Fruit fly (Drosophila melanogaster) whole organism, pupa: ENCODE data around the gene MED27.

ENCODE experiments used
- CG10348 ChIP-seq: fragments of 200-800 bp; sonication (Bioruptor generic); IDR thresholded peaks from 2 replicates; pipeline ENCODE4 v1.3.6; 2022; ENCODE audit warnings: missing biosample characterization, missing genetic modification characterization
- CG12605 ChIP-seq: fragments of 200-800 bp; sonication (Bioruptor generic); IDR thresholded peaks from 2 replicates; pipeline ENCODE4 v1.3.6; 2022; ENCODE audit warnings: missing biosample characterization, missing genetic modification characterization
- CG14655 ChIP-seq: fragments of 200-800 bp; sonication (Bioruptor generic); optimal IDR thresholded peaks from 3 replicates; lab custom pipeline; 2017; ENCODE audit warnings: mild to moderate bottlenecking, missing biosample characterization, missing genetic modification reagents, missing genetic modification characterization
- CG15710 ChIP-seq: fragments of 200-800 bp; sonication (Bioruptor generic); optimal IDR thresholded peaks from 2 replicates; lab custom pipeline; 2018; ENCODE audit warnings: missing biosample characterization, mild to moderate bottlenecking, missing genetic modification characterization, moderate library complexity
- CG17806 ChIP-seq: fragments of 200-800 bp; sonication (Bioruptor generic); optimal IDR thresholded peaks from 2 replicates; lab custom pipeline; 2018; ENCODE audit warnings: missing biosample characterization, mild to moderate bottlenecking, missing genetic modification characterization, moderate library complexity
- CG32121 ChIP-seq: fragments of 200-800 bp; sonication (Bioruptor generic); IDR thresholded peaks from 2 replicates; pipeline ENCODE4 v1.3.6; 2022; ENCODE audit warnings: missing biosample characterization, missing genetic modification characterization
- CG4496 ChIP-seq: fragments of 200-800 bp; sonication (Bioruptor generic); IDR thresholded peaks from 3 replicates; pipeline ENCODE4 v1.3.6; 2022; ENCODE audit warnings: missing biosample characterization, missing genetic modification characterization
- CG8301 ChIP-seq: fragments of 200-800 bp; sonication (Bioruptor generic); optimal IDR thresholded peaks from 2 replicates; lab custom pipeline; 2018; ENCODE audit warnings: missing biosample characterization, mild to moderate bottlenecking, missing genetic modification characterization
- EcR ChIP-seq: fragments of 200-800 bp; sonication (Bioruptor generic); optimal IDR thresholded peaks from 3 replicates; lab custom pipeline; 2019; ENCODE audit warnings: missing biosample characterization, missing genetic modification characterization, mild to moderate bottlenecking, moderate library complexity, missing genetic modification reagents
- Ets98B ChIP-seq: fragments of 200-800 bp; sonication (Bioruptor generic); IDR thresholded peaks from 2 replicates; pipeline ENCODE4 v1.3.6; 2022; ENCODE audit warnings: missing biosample characterization, missing genetic modification characterization
- Pif1A ChIP-seq: fragments of 200-800 bp; sonication (Bioruptor generic); optimal IDR thresholded peaks from 3 replicates; lab custom pipeline; 2016; ENCODE audit warnings: missing biosample characterization, missing genetic modification characterization
- Pif1B ChIP-seq: fragments of 200-800 bp; sonication (Bioruptor generic); optimal IDR thresholded peaks from 3 replicates; lab custom pipeline; 2016; ENCODE audit warnings: missing biosample characterization, missing genetic modification characterization
- Snoo ChIP-seq: fragments of 200-800 bp; sonication (Bioruptor generic); optimal IDR thresholded peaks from 3 replicates; lab custom pipeline; 2017; ENCODE audit warnings: missing biosample characterization, mild to moderate bottlenecking, missing genetic modification characterization, inconsistent platforms
- gl ChIP-seq: fragments of 200-800 bp; sonication (Bioruptor generic); optimal IDR thresholded peaks from 2 replicates; lab custom pipeline; 2018; ENCODE audit warnings: missing biosample characterization, mild to moderate bottlenecking, missing genetic modification characterization

DNA sequence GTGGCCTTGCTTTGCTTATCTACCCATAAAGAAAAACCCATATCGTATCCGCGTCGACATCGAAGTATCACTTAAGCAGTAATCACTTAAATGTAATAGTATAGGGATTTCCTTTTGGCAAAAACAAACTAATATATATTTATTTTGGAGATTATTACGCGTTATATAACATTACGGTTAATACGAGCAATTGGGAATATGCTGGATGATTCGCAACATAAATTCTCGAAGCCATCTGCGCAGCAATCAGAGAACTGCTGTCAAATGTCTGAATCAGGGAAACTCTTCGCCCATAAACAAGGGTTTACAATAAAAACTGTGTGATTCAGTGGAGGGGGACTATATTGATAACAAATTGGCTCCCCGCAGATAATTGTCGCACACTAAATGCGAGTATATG is 44.3 kb upstream of the MED27 start:
- no peak for TF ChIP-seq gl (tag; lab: Kevin White, UChicago)
- no peak for TF ChIP-seq CG10348 (GFP tag; lab: Robert Waterston, UW)
- TF ChIP-seq CG14655 = no peak
- TF ChIP-seq EcR (GFP tag; lab: Kevin White, UChicago) = no peak
- TF ChIP-seq CG4496 = no peak
- no peak for TF ChIP-seq Pif1A (GFP tag; lab: Kevin White, UChicago)
- no peak for TF ChIP-seq CG8301 (tag; lab: Kevin White, UChicago)
- TF ChIP-seq CG12605 (GFP tag; lab: Robert Waterston, UW) = no peak
- no peak for TF ChIP-seq Ets98B (GFP tag; lab: Robert Waterston, UW)
- TF ChIP-seq CG32121 = no peak
- TF ChIP-seq Pif1B = no peak
- TF ChIP-seq CG17806 = no peak
- no peak for TF ChIP-seq CG15710 (tag; lab: Kevin White, UChicago)
- TF ChIP-seq Snoo = no peak
